Fruit fly (Drosophila melanogaster) whole organism, embryonic: ENCODE data around the gene Zif.

Experiments
- Antp ChIP-seq: fragments of 200-800 bp; sonication (Bioruptor generic); optimal IDR thresholded peaks from 3 replicates; lab custom pipeline; 2016; ENCODE audit warnings: missing biosample characterization, missing genetic modification characterization
- Asciz ChIP-seq: fragments of 200-800 bp; sonication (Bioruptor generic); optimal IDR thresholded peaks from 2 replicates; lab custom pipeline; 2017; ENCODE audit warnings: missing biosample characterization, mild to moderate bottlenecking, missing genetic modification characterization, missing genetic modification reagents
- Atf-2 ChIP-seq: fragments of 200-800 bp; sonication (Bioruptor generic); optimal IDR thresholded peaks from 2 replicates; lab custom pipeline; 2016; ENCODE audit warnings: missing biosample characterization, missing genetic modification characterization
- CG11504 ChIP-seq: fragments of 200-800 bp; sonication (Bioruptor generic); optimal IDR thresholded peaks from 3 replicates; lab custom pipeline; 2019; ENCODE audit warnings: missing biosample characterization, mild to moderate bottlenecking, missing genetic modification characterization, moderate library complexity
- CG12155 ChIP-seq: fragments of 200-800 bp; sonication (Bioruptor generic); optimal IDR thresholded peaks from 3 replicates; lab custom pipeline; 2016; ENCODE audit warnings: missing biosample characterization, missing genetic modification characterization
- CG12299 ChIP-seq: fragments of 200-800 bp; sonication (Bioruptor generic); optimal IDR thresholded peaks from 2 replicates; lab custom pipeline; 2018; ENCODE audit warnings: missing biosample characterization, mild to moderate bottlenecking, missing genetic modification characterization
- CG15011 ChIP-seq: fragments of 200-800 bp; sonication (Bioruptor generic); optimal IDR thresholded peaks from 3 replicates; lab custom pipeline; 2018; ENCODE audit warnings: missing biosample characterization, mild to moderate bottlenecking, missing genetic modification characterization
- CG15073 ChIP-seq: fragments of 200-800 bp; sonication (Bioruptor generic); optimal IDR thresholded peaks from 2 replicates; lab custom pipeline; 2016; ENCODE audit warnings: missing biosample characterization, missing genetic modification characterization
- CG16813 ChIP-seq: fragments of 200-800 bp; sonication (Bioruptor generic); IDR thresholded peaks from 3 replicates; pipeline ENCODE4 v1.3.6; 2022; ENCODE audit warnings: missing biosample characterization, missing genetic modification characterization; ENCODE audit not compliant: partially characterized antibody
- CG16815 ChIP-seq: fragments of 200-800 bp; sonication (Bioruptor generic); optimal IDR thresholded peaks from 3 replicates; lab custom pipeline; 2017; ENCODE audit warnings: missing biosample characterization, mild to moderate bottlenecking, missing genetic modification characterization
- CG17385 ChIP-seq: fragments of 200-800 bp; sonication (Bioruptor generic); optimal IDR thresholded peaks from 3 replicates; lab custom pipeline; 2018; ENCODE audit warnings: missing biosample characterization, mild to moderate bottlenecking, missing genetic modification characterization
- CG1792 ChIP-seq: fragments of 200-800 bp; sonication (Bioruptor generic); optimal IDR thresholded peaks from 2 replicates; lab custom pipeline; 2016; ENCODE audit warnings: missing biosample characterization, missing genetic modification characterization
- CG2875 ChIP-seq: fragments of 200-800 bp; sonication (Bioruptor generic); optimal IDR thresholded peaks from 2 replicates; lab custom pipeline; 2017; ENCODE audit warnings: missing biosample characterization, mild to moderate bottlenecking, missing genetic modification characterization, missing genetic modification reagents
- CG2889 ChIP-seq: fragments of 200-800 bp; sonication (Bioruptor generic); IDR thresholded peaks from 3 replicates; pipeline ENCODE4 v1.3.6; 2022; ENCODE audit warnings: missing biosample characterization, missing genetic modification characterization
- CG3281 ChIP-seq: fragments of 200-800 bp; sonication (Bioruptor generic); optimal IDR thresholded peaks from 3 replicates; lab custom pipeline; 2017; ENCODE audit warnings: missing biosample characterization, mild to moderate bottlenecking, missing genetic modification characterization
- CG34376 ChIP-seq: fragments of 200-800 bp; sonication (Bioruptor generic); optimal IDR thresholded peaks from 2 replicates; lab custom pipeline; 2018; ENCODE audit warnings: missing biosample characterization, mild to moderate bottlenecking, missing genetic modification characterization
- CG43689 ChIP-seq: fragments of 200-800 bp; sonication (Bioruptor generic); IDR thresholded peaks from 2 replicates; pipeline ENCODE4 v1.3.6; 2022; ENCODE audit warnings: missing biosample characterization, missing genetic modification characterization
- CG5953 ChIP-seq: fragments of 200-800 bp; sonication (Bioruptor generic); IDR thresholded peaks from 2 replicates; pipeline ENCODE4 v1.3.6; 2022; ENCODE audit warnings: missing biosample characterization, missing genetic modification characterization
- CG7745 ChIP-seq: fragments of 200-800 bp; sonication (Bioruptor generic); optimal IDR thresholded peaks from 2 replicates; lab custom pipeline; 2018; ENCODE audit warnings: missing biosample characterization, mild to moderate bottlenecking, missing genetic modification characterization, moderate library complexity
- CG8281 ChIP-seq: fragments of 200-800 bp; sonication (Bioruptor generic); optimal IDR thresholded peaks from 2 replicates; lab custom pipeline; 2018; ENCODE audit warnings: missing biosample characterization, mild to moderate bottlenecking, missing genetic modification characterization, moderate library complexity
- CG8765 ChIP-seq: fragments of 200-800 bp; sonication (Bioruptor generic); IDR thresholded peaks from 2 replicates; pipeline ENCODE4 v1.3.6; 2022; ENCODE audit warnings: missing biosample characterization, missing genetic modification characterization
- CHES-1-like ChIP-seq: fragments of 200-800 bp; sonication (Bioruptor generic); optimal IDR thresholded peaks from 2 replicates; lab custom pipeline; 2016; ENCODE audit warnings: missing biosample characterization, missing genetic modification characterization
- CoRest ChIP-seq: fragments of 200-800 bp; sonication (Bioruptor generic); optimal IDR thresholded peaks from 3 replicates; lab custom pipeline; 2018; ENCODE audit warnings: missing biosample characterization, mild to moderate bottlenecking, missing genetic modification characterization, moderate library complexity
- Deaf1 ChIP-seq: fragments of 200-800 bp; optimal IDR thresholded peaks from 3 replicates; lab custom pipeline; 2019; ENCODE audit warnings: missing biosample characterization, mild to moderate bottlenecking, missing genetic modification characterization, moderate library complexity
- Dek ChIP-seq: fragments of 200-800 bp; sonication (Bioruptor generic); optimal IDR thresholded peaks from 3 replicates; lab custom pipeline; 2019; ENCODE audit warnings: missing biosample characterization, mild to moderate bottlenecking, missing genetic modification characterization, moderate library complexity
- Dref ChIP-seq: fragments of 200-800 bp; sonication (Bioruptor generic); IDR thresholded peaks from 2 replicates; pipeline ENCODE4 v1.3.6; 2022; ENCODE audit warnings: missing biosample characterization, missing genetic modification characterization
- Drgx ChIP-seq: fragments of 200-800 bp; sonication (Bioruptor generic); IDR thresholded peaks from 2 replicates; pipeline ENCODE4 v1.3.6; 2022; ENCODE audit warnings: missing biosample characterization, missing genetic modification characterization
- ERR ChIP-seq: fragments of 200-800 bp; sonication (Bioruptor generic); optimal IDR thresholded peaks from 2 replicates; lab custom pipeline; 2016; ENCODE audit warnings: missing biosample characterization, missing genetic modification characterization
- Fer3 ChIP-seq: fragments of 200-800 bp; sonication (Bioruptor generic); optimal IDR thresholded peaks from 2 replicates; lab custom pipeline; 2018; ENCODE audit warnings: missing biosample characterization, mild to moderate bottlenecking, missing genetic modification characterization, moderate library complexity
- Hr78 ChIP-seq, 2 experiments: fragments of 200-800 bp in 1 of 2; fragments of >200 bp in 1 of 2; sonication (Bioruptor generic) in 1 of 2; optimal IDR thresholded peaks; 2 replicates each; lab custom pipeline; 2017 to 2019; ENCODE audit warnings: missing biosample characterization in 2 of 2, missing genetic modification characterization in 2 of 2, mild to moderate bottlenecking in 1 of 2, moderate library complexity in 1 of 2
- Ravus ChIP-seq: fragments of 200-800 bp; sonication (Bioruptor generic); IDR thresholded peaks from 2 replicates; pipeline ENCODE4 v1.3.6; 2022; ENCODE audit warnings: missing biosample characterization, missing genetic modification characterization
- Rfx ChIP-seq: fragments of 200-800 bp; sonication (Bioruptor generic); IDR thresholded peaks from 2 replicates; pipeline ENCODE4 v1.3.6; 2022; ENCODE audit warnings: missing biosample characterization, missing genetic modification characterization
- Vsx1 ChIP-seq: fragments of 200-800 bp; sonication (Bioruptor generic); optimal IDR thresholded peaks from 2 replicates; lab custom pipeline; 2017; ENCODE audit warnings: missing biosample characterization, mild to moderate bottlenecking, missing genetic modification characterization, missing genetic modification reagents
- Xrp1 ChIP-seq: fragments of 200-800 bp; sonication (Bioruptor generic); IDR thresholded peaks from 2 replicates; pipeline ENCODE4 v1.3.6; 2022; ENCODE audit warnings: missing biosample characterization, missing genetic modification characterization
- al ChIP-seq: fragments of 200-800 bp; sonication (Bioruptor generic); IDR thresholded peaks from 2 replicates; pipeline ENCODE4 v1.3.6; 2022; ENCODE audit warnings: missing biosample characterization, missing genetic modification characterization
- amos ChIP-seq: fragments of 200-800 bp; sonication (Bioruptor generic); IDR thresholded peaks from 2 replicates; pipeline ENCODE4 v1.3.6; 2022; ENCODE audit warnings: missing biosample characterization, missing genetic modification characterization; ENCODE audit not compliant: partially characterized antibody
- bab2 ChIP-seq: fragments of 200-800 bp; sonication (Bioruptor generic); optimal IDR thresholded peaks from 2 replicates; lab custom pipeline; 2016; ENCODE audit warnings: missing biosample characterization, missing genetic modification characterization
- bigmax ChIP-seq: fragments of 200-800 bp; sonication (Bioruptor generic); optimal IDR thresholded peaks from 2 replicates; lab custom pipeline; 2018; ENCODE audit warnings: missing biosample characterization, mild to moderate bottlenecking, missing genetic modification characterization
- caup ChIP-seq: fragments of 200-800 bp; sonication (Bioruptor generic); optimal IDR thresholded peaks from 3 replicates; lab custom pipeline; 2017; ENCODE audit warnings: missing biosample characterization, mild to moderate bottlenecking, missing genetic modification characterization, moderate library complexity; ENCODE audit not compliant: severe bottlenecking
- dimm ChIP-seq: fragments of 200-800 bp; sonication (Bioruptor generic); IDR thresholded peaks from 2 replicates; pipeline ENCODE4 v1.3.6; 2022; ENCODE audit warnings: missing biosample characterization, missing genetic modification characterization
- dmrt11E ChIP-seq: fragments of 200-800 bp; sonication (Bioruptor generic); optimal IDR thresholded peaks from 3 replicates; lab custom pipeline; 2018; ENCODE audit warnings: missing biosample characterization, mild to moderate bottlenecking, missing genetic modification characterization, moderate library complexity
- eve ChIP-seq, 2 experiments: fragments of >200 bp; optimal IDR thresholded peaks; 2 replicates each; lab custom pipeline; 2017; ENCODE audit warnings: missing biosample characterization in 2 of 2, missing genetic modification characterization in 2 of 2
- gsb ChIP-seq: fragments of 200-800 bp; sonication (Bioruptor generic); IDR thresholded peaks from 2 replicates; pipeline ENCODE4 v1.3.6; 2022; ENCODE audit warnings: missing biosample characterization, missing genetic modification characterization
- lilli ChIP-seq: fragments of 200-800 bp; sonication (Bioruptor generic); optimal IDR thresholded peaks from 3 replicates; lab custom pipeline; 2016; ENCODE audit warnings: missing biosample characterization, missing genetic modification characterization
- odd ChIP-seq: fragments of 200-800 bp; sonication (Bioruptor generic); optimal IDR thresholded peaks from 2 replicates; lab custom pipeline; 2017; ENCODE audit warnings: missing biosample characterization, mild to moderate bottlenecking, missing genetic modification characterization
- sens ChIP-seq: fragments of 200-800 bp; sonication (Bioruptor generic); peaks from one replicate; lab custom pipeline; 2016; ENCODE audit warnings: missing biosample characterization, missing genetic modification characterization
- tup ChIP-seq: fragments of 200-800 bp; sonication (Bioruptor generic); optimal IDR thresholded peaks from 2 replicates; lab custom pipeline; 2016; ENCODE audit warnings: missing biosample characterization, mild to moderate bottlenecking, missing genetic modification characterization, moderate library complexity
- zen ChIP-seq: fragments of 200-800 bp; sonication (Bioruptor generic); optimal IDR thresholded peaks from 3 replicates; lab custom pipeline; 2018; ENCODE audit warnings: missing biosample characterization, mild to moderate bottlenecking, missing genetic modification characterization, moderate library complexity

Zif gene

dm6 chr3R:6410412-6411225, 46.3 kb upstream of the Zif start (continued):
- TF ChIP-seq Hr78 (GFP tag; optimal IDR thresholded peaks at IDR 0.05; lab: Kevin White, UChicago) (peak in 1 of 2 experiments; percentile 88), CG5953 (GFP tag; lab: Robert Waterston, UW) (peak; percentile 30; the same call in 1 of the 2 replicates), Xrp1 (GFP tag; lab: Robert Waterston, UW) (peak; percentile 67; the same call in 1 of the 2 replicates), CG2875 (GFP tag; lab: Kevin White, UChicago) (peak; percentile 69), CG8765 (peak; percentile 37; the same call in 1 of the 2 replicates), Antp (GFP tag; lab: Kevin White, UChicago) (peak; percentile 84), Vsx1 (GFP tag; lab: Kevin White, UChicago) (peak; percentile 78), lilli (GFP tag; lab: Kevin White, UChicago) (peak; percentile 90), Drgx (GFP tag; lab: Robert Waterston, UW) (peak; percentile 30), CG1792 (GFP tag; lab: Kevin White, UChicago) (peak; percentile 67), odd (peak; percentile 81), CoRest (tag; lab: Kevin White, UChicago) (peak; percentile 96), caup (GFP tag; lab: Kevin White, UChicago) (peak; percentile 77), CG7745 (no peak), CG8281 (tag; lab: Kevin White, UChicago) (peak; percentile 58), gsb (0 out of 2 replicates have a peak, but pooled peaks have one; percentile 50), CG3281 (peak; percentile 94), Atf-2 (GFP tag; lab: Kevin White, UChicago) (peak; percentile 85), Fer3 (peak; percentile 81), sens (GFP tag; lab: Kevin White, UChicago) (peak; percentile 98), CG12155 (GFP tag; lab: Kevin White, UChicago) (peak; percentile 83), dmrt11E (tag; lab: Kevin White, UChicago) (peak; percentile 74), CG15011 (GFP tag; lab: Kevin White, UChicago) (peak; percentile 89), CG16815 (GFP tag; lab: Kevin White, UChicago) (peak; percentile 76), CHES-1-like (GFP tag; lab: Kevin White, UChicago) (peak; percentile 77), amos (GFP tag; lab: Robert Waterston, UW) (no peak; the same call in 1 of the 2 replicates), bigmax (GFP tag; lab: Kevin White, UChicago) (no peak), Deaf1 (tag; lab: Kevin White, UChicago) (peak; percentile 72), ERR (GFP tag; lab: Kevin White, UChicago) (peak; percentile 41), zen (tag; lab: Kevin White, UChicago) (peak; percentile 60), bab2 (GFP tag; lab: Kevin White, UChicago) (peak; percentile 77), CG16813 (GFP tag; lab: Robert Waterston, UW) (no peak), eve (GFP tag; optimal IDR thresholded peaks at IDR 0.05; lab: Kevin White, UChicago) (peak in 1 of 2 experiments; percentile 98), CG11504 (tag; lab: Kevin White, UChicago) (peak; percentile 94), CG17385 (GFP tag; lab: Kevin White, UChicago) (peak; percentile 87), tup (GFP tag; lab: Kevin White, UChicago) (no peak), Dref (no peak), CG34376 (GFP tag; lab: Kevin White, UChicago) (peak; percentile 84), CG12299 (tag; lab: Kevin White, UChicago) (peak; percentile 72), Dek (peak; percentile 81), CG43689 (GFP tag; lab: Robert Waterston, UW) (no peak), al (GFP tag; lab: Robert Waterston, UW) (no peak; the same call in 1 of the 2 replicates), Asciz (GFP tag; lab: Kevin White, UChicago) (peak; percentile 83), CG2889 (GFP tag; lab: Robert Waterston, UW) (0 out of 3 replicates have a peak, but pooled peaks have one; percentile 49), Ravus (GFP tag; lab: Robert Waterston, UW) (no peak; the same call in 1 of the 2 replicates), CG15073 (GFP tag; lab: Kevin White, UChicago) (peak; percentile 62), Rfx (GFP tag; lab: Robert Waterston, UW) (peak; percentile 63), dimm (GFP tag; lab: Robert Waterston, UW) (no peak)
